Worm (Caenorhabditis elegans): ENCODE results near the gene F40G9.14.

- TF ChIP-seq med-1 (GFP tag; optimal IDR thresholded peaks at IDR 0.05; ENCODE audit: insufficient read depth) (no peak), cog-1 (tag; optimal IDR thresholded peaks at IDR 0.05) (no peak), ref-1 (GFP tag; conservative IDR thresholded peaks at IDR 0.05) (no peak), tab-1 (GFP tag; IDR thresholded peaks at IDR 0.05) (no peak), ztf-23 (GFP tag; IDR thresholded peaks at IDR 0.05) (no peak)
These were observed 28.5 kb downstream of the F40G9.14 start for ce11 chrIII:149132-149531.

Data from whole organism, midembryonic.